Worm (Caenorhabditis elegans): ENCODE data around the gene srw-98.

- TF ChIP-seq ztf-4 (tag; optimal IDR thresholded peaks at IDR 0.05): no peak
- TF ChIP-seq fkh-10 (GFP tag; optimal IDR thresholded peaks at IDR 0.05): no peak
- TF ChIP-seq nhr-11 (tag; optimal IDR thresholded peaks at IDR 0.05): no peak
- TF ChIP-seq nhr-85 (tag): no peak
- TF ChIP-seq elt-2 (tag; optimal IDR thresholded peaks at IDR 0.05): no peak
Observed at ce11 chrV:1668216-1668615, 9.9 kb downstream of the srw-98 start, which contains the start of gene irld-42.

Measured in whole organism, L1 larva.